Worm (Caenorhabditis elegans): ENCODE measurements around the gene T04F3.5.

ce11 chrV:11725971-11726370 is 34.5 kb upstream of the T04F3.5 start, which contains the start of gene daf-11:
- TF ChIP-seq scrt-1 (GFP tag; IDR thresholded peaks at IDR 0.05), result no peak
- no peak for TF ChIP-seq tra-4 (tag; optimal IDR thresholded peaks at IDR 0.05)
- TF ChIP-seq ama-1 (optimal IDR thresholded peaks at IDR 0.05), result no peak
- TF ChIP-seq B0310.2 (tag; optimal IDR thresholded peaks at IDR 0.05), result no peak
- no peak for TF ChIP-seq aly-1 (tag; optimal IDR thresholded peaks at IDR 0.05)
- TF ChIP-seq flt-1 (GFP tag; IDR thresholded peaks at IDR 0.05), result no peak
- no peak for TF ChIP-seq ets-7 (tag; optimal IDR thresholded peaks at IDR 0.05)
- TF ChIP-seq hmg-4 (GFP tag; optimal IDR thresholded peaks at IDR 0.05), result no peak
- no peak for TF ChIP-seq tbx-11 (GFP tag; IDR thresholded peaks at IDR 0.05)
- no peak for TF ChIP-seq sea-1 (GFP tag; conservative IDR thresholded peaks at IDR 0.05)
- no peak for TF ChIP-seq tbx-37 (GFP tag; conservative IDR thresholded peaks at IDR 0.05)
- TF ChIP-seq hnd-1 (tag; optimal IDR thresholded peaks at IDR 0.05), result no peak
